Worm (Caenorhabditis elegans): ENCODE results near the gene nspb-2.
A peak's percentile ranks its signal among the peaks of the same experiment; 100 is the strongest.

- TF ChIP-seq lin-15B (tag; optimal IDR thresholded peaks at IDR 0.05) (no peak), nhr-71 (tag; optimal IDR thresholded peaks at IDR 0.05) (peak; percentile 26), mep-1 (tag; optimal IDR thresholded peaks at IDR 0.05) (no peak), zag-1 (tag; optimal IDR thresholded peaks at IDR 0.05) (no peak)
Measured at ce11 chrIV:6574343-6574742, 17.2 kb upstream of the nspb-2 start.
